Fruit fly (Drosophila melanogaster): ENCODE results near the gene CG34309.

CG34309 gene

dm6 chr3R:13374913-13375312 lies 2.5 kb downstream of the CG34309 start:
- TF ChIP-seq CG9139 (GFP tag; optimal IDR thresholded peaks at IDR 0.05) (no peak), cyc (GFP tag; optimal IDR thresholded peaks at IDR 0.05) (no peak), CG6808 (GFP tag; optimal IDR thresholded peaks at IDR 0.05) (no peak), CG8119 (GFP tag; IDR thresholded peaks at IDR 0.05) (no peak), esn (GFP tag; optimal IDR thresholded peaks at IDR 0.05) (peak; percentile 15), CG10669 (GFP tag; optimal IDR thresholded peaks at IDR 0.05) (peak; percentile 24), CG3919 (GFP tag; optimal IDR thresholded peaks at IDR 0.05) (no peak), Ets96B (tag; optimal IDR thresholded peaks at IDR 0.05) (peak; percentile 24), Lpt (GFP tag; optimal IDR thresholded peaks at IDR 0.05) (no peak), topi (GFP tag; optimal IDR thresholded peaks at IDR 0.05) (no peak), fd59A (GFP tag; optimal IDR thresholded peaks at IDR 0.05) (no peak), CG6163 (GFP tag; IDR thresholded peaks at IDR 0.05) (0 out of 3 replicates have a peak, but pooled peaks have one; percentile 22), Eip75B (GFP tag; optimal IDR thresholded peaks at IDR 0.05) (no peak), CG11762 (GFP tag; optimal IDR thresholded peaks at IDR 0.05; ENCODE audit: insufficient read depth) (no peak), CG8319 (GFP tag; optimal IDR thresholded peaks at IDR 0.05) (no peak), Sox15 (GFP tag; optimal IDR thresholded peaks at IDR 0.05) (no peak)

- no peak for TF ChIP-seq CG34406 (GFP tag; optimal IDR thresholded peaks at IDR 0.05)
- no peak for TF ChIP-seq CG4318 (GFP tag; optimal IDR thresholded peaks at IDR 0.05)
- TF ChIP-seq CG32006 (GFP tag; optimal IDR thresholded peaks at IDR 0.05): no peak
- no peak for TF ChIP-seq CG3032 (tag; optimal IDR thresholded peaks at IDR 0.05)
Observed at dm6 chr3R:13379675-13380074, 7.2 kb downstream of the CG34309 start, which contains the start of the genes CG9813 and CG8870. CG9813 (minus strand) TSS chr3R:13379775. CG8870 (plus strand) TSS chr3R:13379842.

dm6 chr3R:13381744-13382435 lies 9.5 kb downstream of the CG34309 start, which contains the start of the genes mRpS21 and Droj2:
mRpS21 (minus strand) TSS chr3R:13381809.
Droj2 (plus strand) TSS chr3R:13382106.
- peak; percentile 54 for TF ChIP-seq CG3032 (tag; optimal IDR thresholded peaks at IDR 0.05)
- no peak for TF ChIP-seq dsx (GFP tag; optimal IDR thresholded peaks at IDR 0.05; ENCODE audit: poor library complexity, severe bottlenecking)
- TF ChIP-seq Ets96B (tag; optimal IDR thresholded peaks at IDR 0.05): peak; percentile 11
- TF ChIP-seq CG6163 (GFP tag; IDR thresholded peaks at IDR 0.05): no peak
- TF ChIP-seq OdsH (GFP tag; optimal IDR thresholded peaks at IDR 0.05): peak; percentile 35
- peak; percentile 32 for TF ChIP-seq esn (GFP tag; optimal IDR thresholded peaks at IDR 0.05)
- TF ChIP-seq Ets21C (GFP tag; optimal IDR thresholded peaks at IDR 0.05): peak; percentile 41
- peak; percentile 41 for TF ChIP-seq Hr39 (GFP tag; optimal IDR thresholded peaks at IDR 0.05)
- peak; percentile 48; the same call in 2 of the 3 replicates for TF ChIP-seq eg (GFP tag; IDR thresholded peaks at IDR 0.05)
- peak; percentile 44 for TF ChIP-seq Met (GFP tag; optimal IDR thresholded peaks at IDR 0.05)
- TF ChIP-seq Sox14 (GFP tag; optimal IDR thresholded peaks at IDR 0.05): peak; percentile 17
- TF ChIP-seq Eip78C (GFP tag): peak; percentile 81
- TF ChIP-seq Sox102F (GFP tag; optimal IDR thresholded peaks at IDR 0.05): peak; percentile 13
- TF ChIP-seq lz (GFP tag; optimal IDR thresholded peaks at IDR 0.05): peak; percentile 29
- TF ChIP-seq svp (GFP tag): no peak
- peak; percentile 19 for TF ChIP-seq CG6854 (GFP tag; optimal IDR thresholded peaks at IDR 0.05)
- TF ChIP-seq Sox15 (GFP tag; optimal IDR thresholded peaks at IDR 0.05): peak; percentile 30
- peak; percentile 51 for TF ChIP-seq CG31627 (GFP tag; optimal IDR thresholded peaks at IDR 0.05)
- peak; percentile 14 to 55 for TF ChIP-seq ss (GFP tag; optimal IDR thresholded peaks at IDR 0.05)
- peak; percentile 29 for TF ChIP-seq acj6 (GFP tag; optimal IDR thresholded peaks at IDR 0.05)
- no peak for TF ChIP-seq CG8119 (GFP tag; IDR thresholded peaks at IDR 0.05)
- peak; percentile 38 for TF ChIP-seq CG6808 (GFP tag; optimal IDR thresholded peaks at IDR 0.05)
- peak; percentile 23 for TF ChIP-seq Eip75B (GFP tag; optimal IDR thresholded peaks at IDR 0.05)
- TF ChIP-seq topi (GFP tag; optimal IDR thresholded peaks at IDR 0.05): peak; percentile 3
- peak; percentile 60 for TF ChIP-seq Hr4 (GFP tag; optimal IDR thresholded peaks at IDR 0.05)
- TF ChIP-seq vri (GFP tag; optimal IDR thresholded peaks at IDR 0.05): peak; percentile 70
- peak; percentile 12 for TF ChIP-seq CG9139 (GFP tag; optimal IDR thresholded peaks at IDR 0.05)
- no peak for TF ChIP-seq CG6276 (GFP tag; optimal IDR thresholded peaks at IDR 0.05)
- no peak for TF ChIP-seq CG6792 (GFP tag; optimal IDR thresholded peaks at IDR 0.05)
- TF ChIP-seq cyc (GFP tag; optimal IDR thresholded peaks at IDR 0.05): peak; percentile 8
- TF ChIP-seq Smox (GFP tag; optimal IDR thresholded peaks at IDR 0.05): peak; percentile 57

Measured in whole organism, prepupa.